Fruit fly (Drosophila melanogaster) whole organism, embryonic: Measurements from ENCODE around the gene Nf-YA.
A peak's percentile ranks its signal among the peaks of the same experiment; 100 is the strongest.

ENCODE experiments used
- Ada2b ChIP-seq: fragments of 200-800 bp; sonication (Bioruptor generic); IDR thresholded peaks from 2 replicates; pipeline ENCODE4 v1.3.6; 2022; ENCODE audit warnings: missing biosample characterization, missing genetic modification characterization
- B-H2 ChIP-seq: fragments of 200-800 bp; sonication (Bioruptor generic); optimal IDR thresholded peaks from 2 replicates; lab custom pipeline; 2018; ENCODE audit warnings: missing biosample characterization, mild to moderate bottlenecking, missing genetic modification characterization
- CG10565 ChIP-seq: fragments of 200-800 bp; sonication (Bioruptor generic); optimal IDR thresholded peaks from 3 replicates; lab custom pipeline; 2016; ENCODE audit warnings: missing biosample characterization, mild to moderate bottlenecking, missing genetic modification characterization
- CG13287 ChIP-seq: fragments of 200-800 bp; sonication (Bioruptor generic); IDR thresholded peaks from 2 replicates; pipeline ENCODE4 v1.3.6; 2022; ENCODE audit warnings: missing biosample characterization, missing genetic modification characterization; ENCODE audit not compliant: partially characterized antibody
- CG17612 ChIP-seq: fragments of 200-800 bp; sonication (Bioruptor generic); IDR thresholded peaks from 2 replicates; pipeline ENCODE4 v1.3.6; 2022; ENCODE audit warnings: missing biosample characterization, missing genetic modification characterization
- CG1792 ChIP-seq: fragments of 200-800 bp; sonication (Bioruptor generic); optimal IDR thresholded peaks from 2 replicates; lab custom pipeline; 2016; ENCODE audit warnings: missing biosample characterization, missing genetic modification characterization
- CG18011 ChIP-seq: fragments of 200-800 bp; sonication (Bioruptor generic); optimal IDR thresholded peaks from 2 replicates; lab custom pipeline; 2017; ENCODE audit warnings: missing biosample characterization, missing genetic modification characterization, mild to moderate bottlenecking, moderate library complexity, missing genotype
- CG2116 ChIP-seq: fragments of 200-800 bp; sonication (Bioruptor generic); optimal IDR thresholded peaks from 3 replicates; lab custom pipeline; 2018; ENCODE audit warnings: missing biosample characterization, mild to moderate bottlenecking, missing genetic modification characterization
- CG2875 ChIP-seq: fragments of 200-800 bp; sonication (Bioruptor generic); optimal IDR thresholded peaks from 2 replicates; lab custom pipeline; 2017; ENCODE audit warnings: missing biosample characterization, mild to moderate bottlenecking, missing genetic modification characterization, missing genetic modification reagents
- CG2889 ChIP-seq: fragments of 200-800 bp; sonication (Bioruptor generic); IDR thresholded peaks from 3 replicates; pipeline ENCODE4 v1.3.6; 2022; ENCODE audit warnings: missing biosample characterization, missing genetic modification characterization
- CG3163 ChIP-seq: fragments of 200-800 bp; sonication (Bioruptor generic); optimal IDR thresholded peaks from 3 replicates; lab custom pipeline; 2016; ENCODE audit warnings: missing biosample characterization, missing genetic modification characterization
- CG32772 ChIP-seq: fragments of 200-800 bp; sonication (Bioruptor generic); IDR thresholded peaks from 2 replicates; pipeline ENCODE4 v1.3.6; 2022; ENCODE audit warnings: missing biosample characterization, missing genetic modification characterization
- CG4360 ChIP-seq: fragments of 200-800 bp; sonication (Bioruptor generic); IDR thresholded peaks from 2 replicates; pipeline ENCODE4 v1.3.6; 2022; ENCODE audit warnings: missing biosample characterization, missing genetic modification characterization
- CG4707 ChIP-seq: fragments of 200-800 bp; sonication (Bioruptor generic); optimal IDR thresholded peaks from 2 replicates; lab custom pipeline; 2018; ENCODE audit warnings: missing biosample characterization, mild to moderate bottlenecking, missing genetic modification characterization, moderate library complexity
- CG6254 ChIP-seq: fragments of 200-800 bp; sonication (Bioruptor generic); optimal IDR thresholded peaks from 3 replicates; lab custom pipeline; 2017; ENCODE audit warnings: mild to moderate bottlenecking, missing biosample characterization, missing genetic modification reagents, missing genetic modification characterization
- CG7928 ChIP-seq: fragments of 200-800 bp; sonication (Bioruptor generic); optimal IDR thresholded peaks from 2 replicates; lab custom pipeline; 2017; ENCODE audit warnings: missing biosample characterization, mild to moderate bottlenecking, missing genetic modification characterization
- CG8765 ChIP-seq: fragments of 200-800 bp; sonication (Bioruptor generic); IDR thresholded peaks from 2 replicates; pipeline ENCODE4 v1.3.6; 2022; ENCODE audit warnings: missing biosample characterization, missing genetic modification characterization
- CG8924 ChIP-seq: fragments of 200-800 bp; optimal IDR thresholded peaks from 3 replicates; lab custom pipeline; 2019; ENCODE audit warnings: missing biosample characterization, mild to moderate bottlenecking, missing genetic modification characterization, moderate library complexity
- CG9817 ChIP-seq: fragments of 200-800 bp; sonication (Bioruptor generic); optimal IDR thresholded peaks from 2 replicates; lab custom pipeline; 2018; ENCODE audit warnings: missing biosample characterization, mild to moderate bottlenecking, missing genetic modification characterization, moderate library complexity
- Chrac-16 ChIP-seq: fragments of 200-800 bp; sonication (Bioruptor generic); optimal IDR thresholded peaks from 3 replicates; lab custom pipeline; 2016; ENCODE audit warnings: missing biosample characterization, missing genetic modification characterization
- Dbx ChIP-seq: fragments of 200-800 bp; sonication (Bioruptor generic); IDR thresholded peaks from 3 replicates; pipeline ENCODE4 v1.3.6; 2022; ENCODE audit warnings: missing biosample characterization, missing genetic modification characterization
- Dip3 ChIP-seq: fragments of 200-800 bp; sonication (Bioruptor generic); optimal IDR thresholded peaks from 3 replicates; lab custom pipeline; 2016; ENCODE audit warnings: missing biosample characterization, missing genetic modification characterization
- Fer2 ChIP-seq: fragments of 200-800 bp; sonication (Bioruptor generic); optimal IDR thresholded peaks from 2 replicates; lab custom pipeline; 2018; ENCODE audit warnings: missing biosample characterization, mild to moderate bottlenecking, missing genetic modification characterization, moderate library complexity
- HLH3B ChIP-seq: fragments of 200-800 bp; sonication (Bioruptor generic); IDR thresholded peaks from 2 replicates; pipeline ENCODE4 v1.3.6; 2022; ENCODE audit warnings: missing biosample characterization, missing genetic modification characterization
- Hmx ChIP-seq: fragments of 200-800 bp; sonication (Bioruptor generic); optimal IDR thresholded peaks from 2 replicates; lab custom pipeline; 2016; ENCODE audit warnings: missing biosample characterization, missing genetic modification characterization
- Lpt ChIP-seq: fragments of >200 bp; optimal IDR thresholded peaks from 2 replicates; lab custom pipeline; 2018; ENCODE audit warnings: missing biosample characterization, missing genetic modification characterization
- NC2β ChIP-seq: fragments of 200-800 bp; sonication (Bioruptor generic); optimal IDR thresholded peaks from 2 replicates; lab custom pipeline; 2016; ENCODE audit warnings: missing biosample characterization, missing genetic modification characterization
- Poxn ChIP-seq: fragments of 200-800 bp; sonication (Bioruptor generic); IDR thresholded peaks from 2 replicates; pipeline ENCODE4 v1.3.6; 2022; ENCODE audit warnings: missing biosample characterization, missing genetic modification characterization
- Ptx1 ChIP-seq: fragments of 200-800 bp; sonication (Bioruptor generic); IDR thresholded peaks from 2 replicates; pipeline ENCODE4 v1.3.6; 2022; ENCODE audit warnings: missing biosample characterization, missing genetic modification characterization
- Sry-δ ChIP-seq: fragments of 200-800 bp; sonication (Bioruptor generic); optimal IDR thresholded peaks from 2 replicates; lab custom pipeline; 2016; ENCODE audit warnings: missing biosample characterization, missing genetic modification characterization
- Vsx1 ChIP-seq: fragments of 200-800 bp; sonication (Bioruptor generic); optimal IDR thresholded peaks from 2 replicates; lab custom pipeline; 2017; ENCODE audit warnings: missing biosample characterization, mild to moderate bottlenecking, missing genetic modification characterization, missing genetic modification reagents
- amos ChIP-seq: fragments of 200-800 bp; sonication (Bioruptor generic); IDR thresholded peaks from 2 replicates; pipeline ENCODE4 v1.3.6; 2022; ENCODE audit warnings: missing biosample characterization, missing genetic modification characterization; ENCODE audit not compliant: partially characterized antibody
- bcd ChIP-seq: fragments of 200-800 bp; sonication (Bioruptor generic); optimal IDR thresholded peaks from 2 replicates; lab custom pipeline; 2017; ENCODE audit warnings: missing biosample characterization, mild to moderate bottlenecking, missing genetic modification characterization
- br ChIP-seq: fragments of >200 bp; optimal IDR thresholded peaks from 2 replicates; lab custom pipeline; 2017
- cad ChIP-seq: fragments of >200 bp; optimal IDR thresholded peaks from 2 replicates; lab custom pipeline; 2017; ENCODE audit warnings: missing biosample characterization, missing genetic modification characterization
- ci ChIP-seq: fragments of 200-800 bp; sonication (Bioruptor generic); IDR thresholded peaks from 3 replicates; pipeline ENCODE4 v1.3.6; 2022; ENCODE audit warnings: missing biosample characterization, missing genetic modification characterization
- dati ChIP-seq: fragments of 200-800 bp; sonication (Bioruptor generic); IDR thresholded peaks from 2 replicates; pipeline ENCODE4 v1.3.6; 2022; ENCODE audit warnings: missing biosample characterization, missing genetic modification characterization
- dimm ChIP-seq: fragments of 200-800 bp; sonication (Bioruptor generic); IDR thresholded peaks from 2 replicates; pipeline ENCODE4 v1.3.6; 2022; ENCODE audit warnings: missing biosample characterization, missing genetic modification characterization
- dmrt11E ChIP-seq: fragments of 200-800 bp; sonication (Bioruptor generic); optimal IDR thresholded peaks from 3 replicates; lab custom pipeline; 2018; ENCODE audit warnings: missing biosample characterization, mild to moderate bottlenecking, missing genetic modification characterization, moderate library complexity
- esg ChIP-seq: fragments of 200-800 bp; sonication (Bioruptor generic); conservative IDR thresholded peaks from 2 replicates; pipeline ENCODE4 v1.3.6; 2022; ENCODE audit warnings: missing biosample characterization, missing genetic modification characterization
- fd102C ChIP-seq: fragments of 200-800 bp; sonication (Bioruptor generic); optimal IDR thresholded peaks from 2 replicates; lab custom pipeline; 2018; ENCODE audit warnings: missing biosample characterization, mild to moderate bottlenecking, missing genetic modification characterization, moderate library complexity
- gem ChIP-seq: fragments of 200-800 bp; sonication (Bioruptor generic); optimal IDR thresholded peaks from 2 replicates; lab custom pipeline; 2019; ENCODE audit warnings: missing biosample characterization, mild to moderate bottlenecking, missing genetic modification characterization, moderate library complexity
- gfzf ChIP-seq: fragments of 200-800 bp; sonication (Bioruptor generic); optimal IDR thresholded peaks from 2 replicates; lab custom pipeline; 2016; ENCODE audit warnings: missing biosample characterization, mild to moderate bottlenecking, missing genetic modification characterization, moderate library complexity
- hb ChIP-seq: fragments of 200-800 bp; sonication (Bioruptor generic); IDR thresholded peaks from 3 replicates; pipeline ENCODE4 v1.3.6; 2022; ENCODE audit warnings: missing biosample characterization, missing genetic modification characterization; ENCODE audit not compliant: partially characterized antibody
- ind ChIP-seq: fragments of 200-800 bp; sonication (Bioruptor generic); optimal IDR thresholded peaks from 3 replicates; lab custom pipeline; 2016; ENCODE audit warnings: missing biosample characterization, missing genetic modification characterization
- kah ChIP-seq: fragments of 200-800 bp; sonication (Bioruptor generic); optimal IDR thresholded peaks from 2 replicates; lab custom pipeline; 2018; ENCODE audit warnings: missing biosample characterization, mild to moderate bottlenecking, missing genetic modification characterization
- psq ChIP-seq: fragments of 200-800 bp; sonication (Bioruptor generic); optimal IDR thresholded peaks from 2 replicates; lab custom pipeline; 2017; ENCODE audit warnings: missing biosample characterization, missing genetic modification characterization
- sd ChIP-seq: fragments of 200-800 bp; sonication (Bioruptor generic); optimal IDR thresholded peaks from 3 replicates; lab custom pipeline; 2018; ENCODE audit warnings: missing biosample characterization, mild to moderate bottlenecking, missing genetic modification characterization, moderate library complexity
- z ChIP-seq: fragments of 200-800 bp; sonication (Bioruptor generic); IDR thresholded peaks from 3 replicates; pipeline ENCODE4 v1.3.6; 2022; ENCODE audit warnings: missing biosample characterization, missing genetic modification characterization
- zen ChIP-seq: fragments of 200-800 bp; sonication (Bioruptor generic); optimal IDR thresholded peaks from 3 replicates; lab custom pipeline; 2018; ENCODE audit warnings: missing biosample characterization, mild to moderate bottlenecking, missing genetic modification characterization, moderate library complexity

Gene Nf-YA

dm6 chr3L:9420054-9420818, 21.8 kb downstream of the Nf-YA start (continued):
- no peak for TF ChIP-seq kah
- no peak for TF ChIP-seq CG6254 (GFP tag; lab: Kevin White, UChicago)
- no peak for TF ChIP-seq CG7928 (GFP tag; lab: Kevin White, UChicago)
- TF ChIP-seq CG17612 (GFP tag; lab: Robert Waterston, UW), result no peak
- peak; percentile 55 for TF ChIP-seq Ada2b (GFP tag; lab: Robert Waterston, UW)
- no peak for TF ChIP-seq Poxn (GFP tag; lab: Robert Waterston, UW)
- no peak for TF ChIP-seq gfzf (GFP tag; lab: Kevin White, UChicago)
- TF ChIP-seq Sry-δ (GFP tag; lab: Kevin White, UChicago), result no peak
- no peak for TF ChIP-seq Lpt (GFP tag; lab: Kevin White, UChicago)
- TF ChIP-seq cad (GFP tag; lab: Kevin White, UChicago), result no peak
- TF ChIP-seq CG8924 (tag; lab: Kevin White, UChicago), result peak; percentile 40
- no peak for TF ChIP-seq fd102C
- TF ChIP-seq dmrt11E (tag; lab: Kevin White, UChicago), result no peak
- no peak for TF ChIP-seq hb (GFP tag; lab: Robert Waterston, UW)
- no peak for TF ChIP-seq CG18011 (GFP tag; lab: Kevin White, UChicago)
- no peak for TF ChIP-seq CG1792 (GFP tag; lab: Kevin White, UChicago)
- peak; percentile 65 for TF ChIP-seq Ptx1 (GFP tag; lab: Robert Waterston, UW)
- no peak for TF ChIP-seq Vsx1 (GFP tag; lab: Kevin White, UChicago)
- no peak for TF ChIP-seq CG2889 (GFP tag; lab: Robert Waterston, UW)
- peak; percentile 35 for TF ChIP-seq bcd (GFP tag; lab: Kevin White, UChicago)
- TF ChIP-seq CG13287 (GFP tag; lab: Robert Waterston, UW), result no peak
- no peak for TF ChIP-seq CG10565
- TF ChIP-seq Dip3 (GFP tag; lab: Kevin White, UChicago), result no peak
- TF ChIP-seq Chrac-16 (GFP tag; lab: Kevin White, UChicago), result peak; percentile 17
- no peak for TF ChIP-seq CG8765 (GFP tag; lab: Robert Waterston, UW)
- no peak for TF ChIP-seq CG2116 (GFP tag; lab: Kevin White, UChicago)
- peak; percentile 45 for TF ChIP-seq CG2875 (GFP tag; lab: Kevin White, UChicago)
- TF ChIP-seq ind (GFP tag; lab: Kevin White, UChicago), result peak; percentile 31
- TF ChIP-seq CG32772, result no peak; the same call in 1 of the 2 replicates
- no peak for TF ChIP-seq amos (GFP tag; lab: Robert Waterston, UW)
- no peak for TF ChIP-seq psq (GFP tag; lab: Kevin White, UChicago)
- peak; percentile 63; the same call in 1 of the 2 replicates for TF ChIP-seq esg (GFP tag; lab: Robert Waterston, UW)
- no peak for TF ChIP-seq Hmx (GFP tag; lab: Kevin White, UChicago)
- TF ChIP-seq gem (tag; lab: Kevin White, UChicago), result peak; percentile 72
- no peak for TF ChIP-seq Fer2 (tag; lab: Kevin White, UChicago)
- TF ChIP-seq br (lab: Kevin White, UChicago), result no peak
- peak; percentile 15 for TF ChIP-seq CG9817 (tag; lab: Kevin White, UChicago)
- no peak for TF ChIP-seq CG3163 (GFP tag; lab: Kevin White, UChicago)
- TF ChIP-seq dimm (GFP tag; lab: Robert Waterston, UW), result no peak
- no peak for TF ChIP-seq CG4707 (GFP tag; lab: Kevin White, UChicago)
- peak; percentile 84 for TF ChIP-seq ci (GFP tag; lab: Robert Waterston, UW)
- no peak for TF ChIP-seq sd
- TF ChIP-seq Dbx (GFP tag; lab: Robert Waterston, UW), result 0 out of 3 replicates have a peak, but pooled peaks have one; percentile 32
- no peak for TF ChIP-seq z (GFP tag; lab: Robert Waterston, UW)
- TF ChIP-seq NC2β (GFP tag; lab: Kevin White, UChicago), result no peak
- TF ChIP-seq B-H2 (GFP tag; lab: Kevin White, UChicago), result no peak
- no peak for TF ChIP-seq zen (tag; lab: Kevin White, UChicago)
- TF ChIP-seq CG4360 (GFP tag; lab: Robert Waterston, UW), result 0 out of 2 replicates have a peak, but pooled peaks have one; percentile 13
- peak; percentile 65; the same call in 1 of the 2 replicates for TF ChIP-seq HLH3B (GFP tag; lab: Robert Waterston, UW)
- no peak for TF ChIP-seq dati (GFP tag; lab: Robert Waterston, UW)
